Fruit fly (Drosophila melanogaster) Kc167 (cell line): ENCODE data around the gene noi.

Source experiments
- Sin3A ChIP-seq: fragments of >200 bp; optimal IDR thresholded peaks from 2 replicates; lab custom pipeline; 2018; ENCODE audit warnings: missing external identifiers
- h ChIP-seq: fragments of >200 bp; optimal IDR thresholded peaks from 3 replicates; lab custom pipeline; 2018; ENCODE audit warnings: missing external identifiers
- psq ChIP-seq: fragments of >200 bp; optimal IDR thresholded peaks from 2 replicates; lab custom pipeline; 2017; ENCODE audit warnings: missing external identifiers
- ttk ChIP-seq: sonication (Bioruptor generic); optimal IDR thresholded peaks from 2 replicates; lab custom pipeline; 2017; ENCODE audit warnings: missing external identifiers

dm6 chr3R:5611167-5611566, 19.9 kb upstream of the noi start:
- TF ChIP-seq ttk (lab: Kevin White, UChicago) (no peak), Sin3A (lab: Kevin White, UChicago) (no peak), h (lab: Kevin White, UChicago) (no peak), psq (lab: Kevin White, UChicago) (no peak)
